Worm (Caenorhabditis elegans) whole organism, early embryonic: ENCODE measurements around the gene nas-21.

Experiments
- B0310.2 ChIP-seq: sonication (generic microtip); optimal IDR thresholded peaks from 2 replicates; lab custom pipeline; 2016; ENCODE audit warnings: mild to moderate bottlenecking, missing genetic modification characterization, missing compliant biosample characterization
- F13C5.2 ChIP-seq: sonication (generic microtip); optimal IDR thresholded peaks from 2 replicates; lab custom pipeline; 2017; ENCODE audit warnings: mild to moderate bottlenecking, missing genetic modification characterization, inconsistent platforms, missing compliant biosample characterization
- aly-1 ChIP-seq: sonication (generic microtip); optimal IDR thresholded peaks from 2 replicates; lab custom pipeline; 2016; ENCODE audit warnings: missing genetic modification characterization, missing compliant biosample characterization
- ama-1 ChIP-seq: fragments of 150-350 bp; optimal IDR thresholded peaks from 2 replicates; lab custom pipeline; 2014
- ets-7 ChIP-seq: sonication (generic microtip); optimal IDR thresholded peaks from 2 replicates; lab custom pipeline; 2016; ENCODE audit warnings: missing genotype, missing genetic modification characterization, missing compliant biosample characterization
- flt-1 ChIP-seq: fragments of 200-800 bp; sonication (Bioruptor generic); IDR thresholded peaks from 2 replicates; pipeline ENCODE4 v1.3.6; 2022; ENCODE audit warnings: missing genetic modification characterization, missing compliant biosample characterization
- hmg-4 ChIP-seq: fragments of 200-800 bp; sonication (Bioruptor generic); optimal IDR thresholded peaks from 2 replicates; lab custom pipeline; 2018; ENCODE audit warnings: mild to moderate bottlenecking, missing genetic modification characterization, missing compliant biosample characterization
- hnd-1 ChIP-seq: sonication (generic microtip); optimal IDR thresholded peaks from 2 replicates; lab custom pipeline; 2016; ENCODE audit warnings: missing genetic modification characterization, missing compliant biosample characterization
- pes-1 ChIP-seq: fragments of 200-800 bp; sonication (Bioruptor generic); IDR thresholded peaks from 2 replicates; pipeline ENCODE4 v1.3.6; 2022; ENCODE audit warnings: missing genetic modification reagents, missing genetic modification characterization, missing compliant biosample characterization
- tbx-37 ChIP-seq: fragments of 200-800 bp; sonication (Bioruptor generic); conservative IDR thresholded peaks from 2 replicates; pipeline ENCODE4 v1.3.6; 2022; ENCODE audit warnings: missing genetic modification reagents, missing genetic modification characterization, missing compliant biosample characterization
- tra-4 ChIP-seq: sonication (generic microtip); optimal IDR thresholded peaks from 2 replicates; lab custom pipeline; 2017; ENCODE audit warnings: missing genetic modification characterization, missing compliant biosample characterization

- no peak for TF ChIP-seq ama-1 (lab: Kevin White, UChicago)
- TF ChIP-seq flt-1 (GFP tag; lab: Robert Waterston, UW): no peak
- TF ChIP-seq hnd-1 (tag; lab: Kevin White, UChicago): no peak
- TF ChIP-seq hmg-4 (GFP tag; lab: Kevin White, UChicago): no peak
- no peak for TF ChIP-seq tra-4 (tag; lab: Kevin White, UChicago)
- TF ChIP-seq B0310.2 (tag; lab: Kevin White, UChicago): no peak
- TF ChIP-seq pes-1 (GFP tag; lab: Robert Waterston, UW): no peak
- no peak for TF ChIP-seq tbx-37
- no peak for TF ChIP-seq F13C5.2
- no peak for TF ChIP-seq ets-7 (tag; lab: Kevin White, UChicago)
- no peak for TF ChIP-seq aly-1 (tag; lab: Kevin White, UChicago)
These were observed 37.1 kb upstream of the nas-21 start for ce11 chrV:11435242-11435641.
